Worm (Caenorhabditis elegans) whole organism, mixed stage, embryonic: ENCODE results near the gene F55C12.19.

Experiments
- ceh-39 ChIP-seq: fragments of 150-350 bp; optimal IDR thresholded peaks from 2 replicates; lab custom pipeline; 2014; ENCODE audit warnings: missing biosample characterization, missing genetic modification characterization
- ceh-83 ChIP-seq: fragments of 200-800 bp; sonication (Bioruptor generic); optimal IDR thresholded peaks from 2 replicates; lab custom pipeline; 2018; ENCODE audit warnings: mild to moderate bottlenecking, missing genetic modification characterization, missing compliant biosample characterization
- drap-1 ChIP-seq: fragments of 200-800 bp; sonication (Bioruptor generic); optimal IDR thresholded peaks from 3 replicates; lab custom pipeline; 2018; ENCODE audit warnings: mild to moderate bottlenecking, missing genetic modification characterization, missing compliant biosample characterization
- elt-1 ChIP-seq: sonication (generic microtip); optimal IDR thresholded peaks from 2 replicates; lab custom pipeline; 2017; ENCODE audit warnings: missing genetic modification characterization, mild to moderate bottlenecking, missing compliant biosample characterization, antibody characterized with exemption, moderate library complexity, borderline replicate concordance; ENCODE audit not compliant: insufficient read depth
- elt-3 ChIP-seq: fragments of 150-350 bp; optimal IDR thresholded peaks from 2 replicates; lab custom pipeline; 2014; ENCODE audit warnings: missing biosample characterization, missing genetic modification characterization
- ham-2 ChIP-seq: fragments of 200-800 bp; sonication (Bioruptor generic); optimal IDR thresholded peaks from 2 replicates; lab custom pipeline; 2018; ENCODE audit warnings: mild to moderate bottlenecking, missing genetic modification characterization, missing compliant biosample characterization
- mep-1 ChIP-seq: fragments of 150-350 bp; optimal IDR thresholded peaks from 2 replicates; lab custom pipeline; 2017; ENCODE audit warnings: missing biosample characterization, missing genetic modification reagents, missing genetic modification characterization, inconsistent platforms
- mls-2 ChIP-seq: sonication (generic microtip); optimal IDR thresholded peaks from 2 replicates; lab custom pipeline; 2016; ENCODE audit warnings: mild to moderate bottlenecking, missing genetic modification characterization, moderate library complexity, missing compliant biosample characterization
- nhr-76 ChIP-seq: sonication (generic microtip); optimal IDR thresholded peaks from 2 replicates; lab custom pipeline; 2017; ENCODE audit warnings: missing biosample characterization, missing genetic modification characterization
- snpc-4 ChIP-seq: fragments of 150-350 bp; optimal IDR thresholded peaks from 2 replicates; lab custom pipeline; 2014; ENCODE audit warnings: missing biosample characterization, missing genetic modification characterization
- tbx-8 ChIP-seq: fragments of 200-800 bp; sonication (Bioruptor generic); optimal IDR thresholded peaks from 2 replicates; lab custom pipeline; 2018; ENCODE audit warnings: mild to moderate bottlenecking, missing genetic modification characterization, moderate library complexity, missing compliant biosample characterization
- unc-120 ChIP-seq: sonication (generic microtip); optimal IDR thresholded peaks from 2 replicates; lab custom pipeline; 2017; ENCODE audit warnings: missing genetic modification characterization, missing compliant biosample characterization; ENCODE audit not compliant: poor library complexity, severe bottlenecking
- ztf-11 ChIP-seq: fragments of 150-350 bp; optimal IDR thresholded peaks from 2 replicates; lab custom pipeline; 2014; ENCODE audit warnings: missing biosample characterization, missing genetic modification characterization

F55C12.19 gene

DNA sequence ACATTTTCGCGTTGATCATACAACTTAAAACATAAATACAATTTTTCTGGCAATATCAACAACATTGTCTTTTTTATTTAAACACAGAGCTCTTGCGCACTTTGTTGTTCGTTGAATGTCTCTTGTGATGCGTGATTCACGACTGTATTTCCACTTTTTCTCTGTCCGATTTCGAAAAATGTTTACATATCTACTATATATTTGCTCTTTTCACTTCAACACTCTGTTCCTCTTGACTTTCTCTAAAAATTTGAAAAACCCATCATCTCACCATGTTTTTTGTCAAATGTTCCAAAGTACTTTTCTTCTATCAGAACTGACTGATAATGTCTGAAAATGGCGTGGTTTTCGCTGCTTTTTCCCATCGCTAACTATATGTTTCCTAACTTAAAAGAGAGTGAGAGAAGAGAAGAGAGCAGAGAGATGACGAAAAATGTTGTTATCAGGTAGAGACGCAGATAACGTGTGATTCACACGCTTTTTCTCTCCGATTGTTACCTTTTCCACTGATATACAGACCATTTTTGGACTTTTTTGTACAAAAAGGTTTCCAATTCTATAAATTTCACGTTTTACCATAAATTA lies 46.1 kb downstream of the F55C12.19 start:
- peak; percentile 15 for TF ChIP-seq unc-120 (tag; lab: Kevin White, UChicago)
- TF ChIP-seq elt-3, result no peak

DNA sequence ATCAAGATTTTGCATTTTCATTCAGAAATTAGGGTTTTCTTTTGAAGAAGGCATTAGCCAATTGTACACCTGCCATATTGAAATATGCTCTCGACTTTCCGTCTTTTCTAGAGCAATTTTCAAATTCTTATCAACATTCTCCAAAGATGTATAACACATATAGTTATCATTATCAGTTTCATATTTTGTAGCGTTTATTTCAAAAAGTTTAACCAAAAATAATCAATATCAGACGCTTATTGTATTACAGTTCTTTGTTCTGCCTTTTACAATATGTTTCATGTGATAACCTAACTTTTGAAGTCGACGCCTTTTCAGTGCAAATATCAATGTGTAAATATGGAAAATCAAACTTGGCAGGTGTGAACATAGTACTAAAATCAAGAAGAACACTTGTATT lies 48.0 kb downstream of the F55C12.19 start:
- TF ChIP-seq ham-2 (GFP tag; lab: Kevin White, UChicago), result no peak
- TF ChIP-seq mep-1, result no peak
- no peak for TF ChIP-seq ceh-83 (GFP tag; lab: Kevin White, UChicago)
- no peak for TF ChIP-seq ztf-11 (tag; lab: Kevin White, UChicago)
- TF ChIP-seq snpc-4 (tag; lab: Kevin White, UChicago), result no peak
- no peak for TF ChIP-seq nhr-76 (tag; lab: Kevin White, UChicago)
- no peak for TF ChIP-seq elt-1
- no peak for TF ChIP-seq drap-1 (GFP tag; lab: Kevin White, UChicago)
- no peak for TF ChIP-seq ceh-39 (tag; lab: Kevin White, UChicago)
- no peak for TF ChIP-seq mls-2 (tag; lab: Kevin White, UChicago)
- TF ChIP-seq tbx-8 (GFP tag; lab: Kevin White, UChicago), result no peak
